Fruit fly (Drosophila melanogaster): ENCODE results near the gene hth.

The hth gene

dm6 chr3R:10677245-10677902, 38.0 kb upstream of the hth start, which contains the start of gene CG6465 (continued):
- TF ChIP-seq Max (GFP tag; optimal IDR thresholded peaks at IDR 0.05): no peak
- TF ChIP-seq gcm2 (GFP tag; optimal IDR thresholded peaks at IDR 0.05): no peak
- TF ChIP-seq CG10321 (GFP tag; IDR thresholded peaks at IDR 0.05): no peak
- TF ChIP-seq dmrt99B (tag; optimal IDR thresholded peaks at IDR 0.05): peak; percentile 33
- no peak for TF ChIP-seq mirr (GFP tag; optimal IDR thresholded peaks at IDR 0.05)
- TF ChIP-seq ap (GFP tag; IDR thresholded peaks at IDR 0.05): no peak
- no peak for TF ChIP-seq ewg (GFP tag; optimal IDR thresholded peaks at IDR 0.05)
- peak; percentile 98 for TF ChIP-seq grn (GFP tag; optimal IDR thresholded peaks at IDR 0.05)
- no peak for TF ChIP-seq CG30403 (GFP tag; optimal IDR thresholded peaks at IDR 0.05)
- no peak for TF ChIP-seq CG12155 (GFP tag; optimal IDR thresholded peaks at IDR 0.05)
- TF ChIP-seq CG2712 (tag; optimal IDR thresholded peaks at IDR 0.05): peak; percentile 21
- peak; percentile 84 for TF ChIP-seq vvl (GFP tag; IDR thresholded peaks at IDR 0.05)
- TF ChIP-seq ttk (GFP tag; IDR thresholded peaks at IDR 0.05): no peak
- TF ChIP-seq Scr (GFP tag; IDR thresholded peaks at IDR 0.05; ENCODE audit: partially characterized antibody): peak; percentile 27
- peak; percentile 2 for TF ChIP-seq bcd (GFP tag; optimal IDR thresholded peaks at IDR 0.05)
- no peak for TF ChIP-seq fd96Cb (tag; optimal IDR thresholded peaks at IDR 0.05)
- TF ChIP-seq sisA (GFP tag; IDR thresholded peaks at IDR 0.05): 0 out of 2 replicates have a peak, but pooled peaks have one; percentile 17
- TF ChIP-seq Mes4 (GFP tag; optimal IDR thresholded peaks at IDR 0.05): no peak
- TF ChIP-seq cas (GFP tag; IDR thresholded peaks at IDR 0.05): no peak
- TF ChIP-seq CG3407 (GFP tag; optimal IDR thresholded peaks at IDR 0.05): no peak
- TF ChIP-seq unc-4 (GFP tag; IDR thresholded peaks at IDR 0.05; ENCODE audit: partially characterized antibody): 0 out of 2 replicates have a peak, but pooled peaks have one; percentile 20
- TF ChIP-seq ase (GFP tag; IDR thresholded peaks at IDR 0.05): no peak
- no peak for TF ChIP-seq CG4820 (GFP tag; optimal IDR thresholded peaks at IDR 0.05)
- TF ChIP-seq ara (GFP tag; IDR thresholded peaks at IDR 0.05): no peak
- no peak for TF ChIP-seq klu (GFP tag; IDR thresholded peaks at IDR 0.05)
- TF ChIP-seq NC2β (GFP tag; optimal IDR thresholded peaks at IDR 0.05): no peak
- TF ChIP-seq Bdp1 (GFP tag; optimal IDR thresholded peaks at IDR 0.05): no peak
- TF ChIP-seq sens (GFP tag): peak; percentile 79
- TF ChIP-seq bigmax (GFP tag; optimal IDR thresholded peaks at IDR 0.05): no peak
- TF ChIP-seq Dll (GFP tag; IDR thresholded peaks at IDR 0.05; ENCODE audit: partially characterized antibody): no peak
- no peak for TF ChIP-seq scrt (GFP tag; optimal IDR thresholded peaks at IDR 0.05)
- no peak for TF ChIP-seq Chrac-16 (GFP tag; optimal IDR thresholded peaks at IDR 0.05)
- no peak for TF ChIP-seq lov (optimal IDR thresholded peaks at IDR 0.05)
- TF ChIP-seq lov (GFP tag; IDR thresholded peaks at IDR 0.05): no peak
- no peak for TF ChIP-seq CG16863 (GFP tag; optimal IDR thresholded peaks at IDR 0.05)
- TF ChIP-seq Rfx (GFP tag; IDR thresholded peaks at IDR 0.05): peak; percentile 58
- TF ChIP-seq CG14710 (tag; optimal IDR thresholded peaks at IDR 0.05): peak; percentile 4
- TF ChIP-seq Dp (GFP tag; optimal IDR thresholded peaks at IDR 0.05): peak; percentile 48
- TF ChIP-seq Fer3 (tag; optimal IDR thresholded peaks at IDR 0.05): peak; percentile 1
- TF ChIP-seq CG8944 (GFP tag; optimal IDR thresholded peaks at IDR 0.05): no peak
- no peak for TF ChIP-seq chn (GFP tag; optimal IDR thresholded peaks at IDR 0.05)
- TF ChIP-seq CG14014 (GFP tag; IDR thresholded peaks at IDR 0.05): no peak
- no peak for TF ChIP-seq seq (GFP tag; IDR thresholded peaks at IDR 0.05)
- no peak for TF ChIP-seq exex (tag; optimal IDR thresholded peaks at IDR 0.05)
- TF ChIP-seq Ravus (GFP tag; IDR thresholded peaks at IDR 0.05): no peak
- TF ChIP-seq pzg (GFP tag; optimal IDR thresholded peaks at IDR 0.05): peak; percentile 12
- no peak for TF ChIP-seq CG34422 (GFP tag; IDR thresholded peaks at IDR 0.05)
- TF ChIP-seq HmgZ (tag; optimal IDR thresholded peaks at IDR 0.05): peak; percentile 20
- peak; percentile 36 for TF ChIP-seq Fer1 (GFP tag; optimal IDR thresholded peaks at IDR 0.05)
- TF ChIP-seq PHDP (tag; optimal IDR thresholded peaks at IDR 0.05): no peak
- no peak for TF ChIP-seq Usf (GFP tag; optimal IDR thresholded peaks at IDR 0.05)
- TF ChIP-seq CG2889 (GFP tag; IDR thresholded peaks at IDR 0.05): no peak

Data from whole organism, embryonic.